Worm (Caenorhabditis elegans): ENCODE data around the gene E04F6.6.

- no peak for TF ChIP-seq ces-1 (GFP tag; optimal IDR thresholded peaks at IDR 0.05)
- TF ChIP-seq unc-39 (tag; optimal IDR thresholded peaks at IDR 0.05): no peak
- TF ChIP-seq lsy-2 (tag; optimal IDR thresholded peaks at IDR 0.05): no peak
- TF ChIP-seq ztf-11 (tag; optimal IDR thresholded peaks at IDR 0.05): no peak
- no peak for TF ChIP-seq tbx-8 (GFP tag; optimal IDR thresholded peaks at IDR 0.05)
- TF ChIP-seq nhr-237 (tag; optimal IDR thresholded peaks at IDR 0.05): no peak
Measured at ce11 chrII:7171305-7171998, 27.9 kb downstream of the E04F6.6 start, which contains the start of gene dyf-13.

Measured in whole organism, mixed stage, embryonic.